Worm (Caenorhabditis elegans): Measurements from ENCODE around the gene jmjd-2.

Gene jmjd-2

ce11 chrII:14243503-14243902 lies at the start of gene jmjd-2:
Gene jmjd-2, minus strand, starts transcription at chrII:14243603.
- TF ChIP-seq hmg-1.2 (GFP tag; IDR thresholded peaks at IDR 0.05) (no peak), ceh-40 (GFP tag; IDR thresholded peaks at IDR 0.05) (no peak), F55B11.4 (tag; optimal IDR thresholded peaks at IDR 0.05; ENCODE audit: borderline replicate concordance, insufficient read depth) (no peak), mcd-1 (GFP tag; IDR thresholded peaks at IDR 0.05) (no peak), attf-3 (GFP tag; conservative IDR thresholded peaks at IDR 0.05) (no peak), ets-4 (GFP tag; optimal IDR thresholded peaks at IDR 0.05) (no peak), ama-1 (optimal IDR thresholded peaks at IDR 0.05) (no peak), ama-1 (GFP tag; optimal IDR thresholded peaks at IDR 0.05) (no peak), unc-130 (GFP tag; optimal IDR thresholded peaks at IDR 0.05) (no peak), atf-7 (tag; optimal IDR thresholded peaks at IDR 0.05) (no peak), madf-6 (GFP tag; IDR thresholded peaks at IDR 0.05) (no peak), F49E8.2 (tag; optimal IDR thresholded peaks at IDR 0.05; ENCODE audit: insufficient read depth) (no peak), sptf-2 (GFP tag; optimal IDR thresholded peaks at IDR 0.05) (no peak), pha-4 (tag; optimal IDR thresholded peaks at IDR 0.05) (no peak), ccch-3 (GFP tag; optimal IDR thresholded peaks at IDR 0.05) (no peak), tlf-1 (GFP tag; optimal IDR thresholded peaks at IDR 0.05) (no peak), ztf-28 (GFP tag; IDR thresholded peaks at IDR 0.05) (no peak), dpl-1 (GFP tag; optimal IDR thresholded peaks at IDR 0.05) (no peak)

DNA sequence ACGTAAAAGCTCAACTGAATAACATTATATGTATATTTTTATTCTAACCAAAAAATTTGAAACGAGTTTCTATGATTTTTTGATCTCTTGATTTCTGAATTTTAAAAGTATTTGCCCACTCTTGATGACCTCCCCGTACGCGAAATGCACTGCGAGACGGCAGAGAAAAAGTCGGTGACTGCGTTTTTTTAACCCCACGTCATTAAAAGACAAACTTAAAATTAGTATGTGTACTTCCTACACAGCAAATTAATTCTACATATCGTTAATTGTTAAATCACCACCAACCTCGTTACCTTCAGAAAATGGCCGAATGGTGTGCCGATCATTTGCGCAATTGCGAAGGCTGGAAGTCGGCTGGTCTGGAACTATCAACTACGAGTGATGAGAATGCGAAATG lies 49.1 kb upstream of the jmjd-2 start, which contains the start of gene Y54G11A.4:
TSS of gene Y54G11A.4 (plus strand) at position 301 of the 400 bp plus-strand sequence.
- TF ChIP-seq bed-1 (GFP tag; IDR thresholded peaks at IDR 0.05) (no peak), hmg-1.2 (GFP tag; IDR thresholded peaks at IDR 0.05) (no peak), die-1 (tag; optimal IDR thresholded peaks at IDR 0.05) (no peak), Y53G8AR.9 (GFP tag; conservative IDR thresholded peaks at IDR 0.05) (no peak), zfh-2 (GFP tag; conservative IDR thresholded peaks at IDR 0.05) (no peak), let-607 (tag; optimal IDR thresholded peaks at IDR 0.05) (no peak), madf-3 (GFP tag; IDR thresholded peaks at IDR 0.05) (no peak), T26A5.8 (tag; optimal IDR thresholded peaks at IDR 0.05) (no peak), gei-17 (GFP tag; optimal IDR thresholded peaks at IDR 0.05) (no peak), bed-2 (GFP tag; IDR thresholded peaks at IDR 0.05) (no peak), attf-6 (GFP tag; IDR thresholded peaks at IDR 0.05) (no peak), ztf-22 (GFP tag; optimal IDR thresholded peaks at IDR 0.05) (no peak), tbp1 (GFP tag; optimal IDR thresholded peaks at IDR 0.05) (no peak), Y56A3A.18 (GFP tag; IDR thresholded peaks at IDR 0.05) (no peak), hmg-20 (GFP tag; IDR thresholded peaks at IDR 0.05) (no peak), sptf-2 (GFP tag; optimal IDR thresholded peaks at IDR 0.05) (no peak), dpff-1 (tag; optimal IDR thresholded peaks at IDR 0.05) (no peak), ceh-79 (tag; optimal IDR thresholded peaks at IDR 0.05) (no peak), sdz-38 (tag; optimal IDR thresholded peaks at IDR 0.05) (no peak), lag-1 (GFP tag; IDR thresholded peaks at IDR 0.05) (no peak)

DNA sequence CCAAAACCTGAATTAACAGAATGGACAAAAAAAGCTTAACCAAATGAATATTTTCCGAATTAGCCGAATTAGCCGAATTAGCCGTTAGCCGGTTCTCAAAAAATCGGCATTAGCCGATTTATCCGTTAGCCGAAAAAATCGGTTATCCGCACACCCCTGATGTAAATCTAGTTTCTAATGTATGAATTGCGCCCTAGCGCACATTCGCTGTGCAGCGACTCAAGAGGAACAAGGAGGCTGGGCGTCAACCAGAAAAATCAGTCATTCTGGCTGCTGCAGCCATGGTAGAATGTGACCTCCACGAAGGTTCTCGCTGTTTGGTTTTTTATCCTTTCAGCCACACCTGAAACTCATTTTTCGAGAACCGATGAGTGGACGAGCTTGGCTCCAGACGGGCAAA lies 48.5 kb upstream of the jmjd-2 start:
- TF ChIP-seq mcd-1 (GFP tag; IDR thresholded peaks at IDR 0.05): peak; percentile 35; the same call in 1 of the 2 replicates

- TF ChIP-seq rec-8 (tag; optimal IDR thresholded peaks at IDR 0.05) (no peak), nhr-80 (tag; optimal IDR thresholded peaks at IDR 0.05) (peak; percentile 5), nfya-2 (GFP tag; IDR thresholded peaks at IDR 0.05) (no peak), fkh-3 (tag; optimal IDR thresholded peaks at IDR 0.05) (no peak), F49E8.2 (tag; optimal IDR thresholded peaks at IDR 0.05; ENCODE audit: insufficient read depth) (no peak), cebp-1 (GFP tag; IDR thresholded peaks at IDR 0.05) (peak; percentile 85), cebp-1 (tag; optimal IDR thresholded peaks at IDR 0.05) (peak; percentile 90), ztf-26 (tag; optimal IDR thresholded peaks at IDR 0.05) (no peak)
Measured at ce11 chrII:14290846-14291245, 47.4 kb upstream of the jmjd-2 start.

Measured in whole organism, young adult.